Worm (Caenorhabditis elegans) whole organism, early embryonic: Measurements from ENCODE around the gene Y69A2AR.47.

Experiments used
- ama-1 ChIP-seq: fragments of 150-350 bp; optimal IDR thresholded peaks from 2 replicates; lab custom pipeline; 2014
- flt-1 ChIP-seq: fragments of 200-800 bp; sonication (Bioruptor generic); IDR thresholded peaks from 2 replicates; pipeline ENCODE4 v1.3.6; 2022; ENCODE audit warnings: missing genetic modification characterization, missing compliant biosample characterization
- hmbx-1 ChIP-seq: sonication (generic microtip); optimal IDR thresholded peaks from 2 replicates; lab custom pipeline; 2016; ENCODE audit warnings: mild to moderate bottlenecking, missing genetic modification characterization, missing compliant biosample characterization
- scrt-1 ChIP-seq: fragments of 200-800 bp; sonication (Bioruptor generic); IDR thresholded peaks from 2 replicates; pipeline ENCODE4 v1.3.6; 2022; ENCODE audit warnings: missing genetic modification characterization, missing compliant biosample characterization

DNA sequence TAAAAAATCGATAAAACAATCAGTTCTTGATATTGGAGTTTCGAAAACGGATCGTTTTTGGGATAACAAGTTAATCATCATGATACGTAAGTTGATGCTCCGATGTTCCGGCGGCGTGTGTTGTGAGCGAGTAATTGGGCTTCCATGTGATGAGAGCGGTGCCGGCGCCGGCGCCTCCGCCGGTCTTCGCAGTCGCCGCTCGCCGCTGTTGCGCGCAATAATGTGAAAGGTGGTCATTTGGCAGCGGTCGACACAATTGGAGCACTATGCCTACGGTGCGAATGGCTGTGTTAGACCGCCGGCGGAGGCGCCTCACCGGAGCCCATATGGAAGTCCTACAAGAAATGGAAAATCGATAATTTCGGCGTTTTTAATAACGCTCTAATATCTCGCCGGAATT, 45.7 kb upstream of the Y69A2AR.47 start:
- TF ChIP-seq hmbx-1 (tag; lab: Kevin White, UChicago) (no peak), ama-1 (lab: Kevin White, UChicago) (no peak), flt-1 (GFP tag; lab: Robert Waterston, UW) (no peak), scrt-1 (no peak)
